Worm (Caenorhabditis elegans): ENCODE results near the gene T18D3.1.
A peak's percentile ranks its signal among the peaks of the same experiment; 100 is the strongest.

The T18D3.1 gene

DNA sequence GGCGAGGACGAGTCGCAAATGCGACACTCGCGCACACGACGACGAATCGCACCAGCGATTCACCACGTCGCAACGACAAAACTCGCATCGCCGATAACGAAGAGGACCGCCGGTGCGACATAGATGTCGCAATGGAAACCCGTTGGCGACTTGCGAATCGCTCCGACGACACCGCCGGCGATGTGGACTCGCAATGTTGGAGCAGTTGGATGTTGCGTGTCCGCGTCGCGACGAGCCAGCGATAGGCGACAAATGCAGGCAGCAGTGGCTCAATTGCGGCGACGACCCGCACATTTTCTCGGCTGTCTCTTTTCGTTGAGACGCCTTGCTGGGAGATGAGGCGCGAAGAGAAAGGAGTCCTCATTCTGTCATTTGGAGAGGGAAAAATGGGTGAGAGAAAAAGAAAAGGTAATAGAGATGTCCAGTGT lies 2.4 kb upstream of the T18D3.1 start:
- no peak for TF ChIP-seq zag-1 (tag; optimal IDR thresholded peaks at IDR 0.05)
- peak; percentile 50 for TF ChIP-seq mep-1 (tag; optimal IDR thresholded peaks at IDR 0.05)
- no peak for TF ChIP-seq C34B4.2 (tag; optimal IDR thresholded peaks at IDR 0.05)
- peak; percentile 81 for TF ChIP-seq dsc-1 (tag; optimal IDR thresholded peaks at IDR 0.05)
- peak; percentile 16; the same call in 1 of the 2 replicates for TF ChIP-seq isw-1 (GFP tag; IDR thresholded peaks at IDR 0.05)
- TF ChIP-seq efl-3 (GFP tag; optimal IDR thresholded peaks at IDR 0.05): no peak
- no peak for TF ChIP-seq lin-39 (tag; optimal IDR thresholded peaks at IDR 0.05)
- TF ChIP-seq unc-86 (tag; optimal IDR thresholded peaks at IDR 0.05): peak; percentile 26
- TF ChIP-seq fkh-8 (tag; optimal IDR thresholded peaks at IDR 0.05): peak; percentile 90
- TF ChIP-seq ceh-63 (GFP tag; optimal IDR thresholded peaks at IDR 0.05): no peak
- peak in 1 of 2 experiments; percentile 21 for TF ChIP-seq ztf-11 (tag; optimal IDR thresholded peaks at IDR 0.05)
- no peak for TF ChIP-seq mef-2 (tag; optimal IDR thresholded peaks at IDR 0.05)
- peak; percentile 35 for TF ChIP-seq jun-1 (tag; optimal IDR thresholded peaks at IDR 0.05)
- TF ChIP-seq swsn-7 (tag; optimal IDR thresholded peaks at IDR 0.05): peak; percentile 60
- TF ChIP-seq sox-4 (tag; optimal IDR thresholded peaks at IDR 0.05): peak; percentile 12
- TF ChIP-seq xbp-1 (tag; optimal IDR thresholded peaks at IDR 0.05): peak; percentile 34
- TF ChIP-seq efl-1 (optimal IDR thresholded peaks at IDR 0.05): no peak
- TF ChIP-seq efl-1 (GFP tag; optimal IDR thresholded peaks at IDR 0.05 in 1 of 2): no peak
- no peak for TF ChIP-seq hlh-4 (tag; optimal IDR thresholded peaks at IDR 0.05)
- TF ChIP-seq elt-3 (tag; optimal IDR thresholded peaks at IDR 0.05): no peak
- peak; percentile 75 for TF ChIP-seq lin-14 (GFP tag; optimal IDR thresholded peaks at IDR 0.05)
- peak; percentile 73 for TF ChIP-seq pax-3 (tag; optimal IDR thresholded peaks at IDR 0.05)
- TF ChIP-seq mdl-1 (tag; optimal IDR thresholded peaks at IDR 0.05): no peak
- TF ChIP-seq tbx-2 (tag; optimal IDR thresholded peaks at IDR 0.05): peak; percentile 27
- no peak for TF ChIP-seq aly-2 (tag; optimal IDR thresholded peaks at IDR 0.05)
- no peak for TF ChIP-seq elt-2 (tag; optimal IDR thresholded peaks at IDR 0.05)
- TF ChIP-seq ets-5 (GFP tag; IDR thresholded peaks at IDR 0.05): no peak
- TF ChIP-seq lin-35 (GFP tag; optimal IDR thresholded peaks at IDR 0.05): peak; percentile 6 to 16
- no peak for TF ChIP-seq hpl-2 (GFP tag; optimal IDR thresholded peaks at IDR 0.05)
- TF ChIP-seq ceh-82 (tag; optimal IDR thresholded peaks at IDR 0.05): peak in 2 of 3 experiments; percentile 25 to 34
- TF ChIP-seq Y116A8C.19 (tag; optimal IDR thresholded peaks at IDR 0.05; ENCODE audit: borderline replicate concordance): no peak
- 0 out of 2 replicates have a peak, but pooled peaks have one; percentile 19 for TF ChIP-seq ceh-88 (GFP tag; IDR thresholded peaks at IDR 0.05)
- peak; percentile 75 for TF ChIP-seq nhr-47 (tag; optimal IDR thresholded peaks at IDR 0.05)
- no peak for TF ChIP-seq nhr-90 (tag; optimal IDR thresholded peaks at IDR 0.05; ENCODE audit: poor library complexity)
- TF ChIP-seq hlh-17 (GFP tag; optimal IDR thresholded peaks at IDR 0.05; ENCODE audit: borderline replicate concordance): no peak
- TF ChIP-seq C04F5.9 (tag; optimal IDR thresholded peaks at IDR 0.05): no peak
- TF ChIP-seq ztf-4 (tag; optimal IDR thresholded peaks at IDR 0.05): no peak
- no peak for TF ChIP-seq unc-30 (tag; optimal IDR thresholded peaks at IDR 0.05)
- no peak for TF ChIP-seq lir-3 (tag; optimal IDR thresholded peaks at IDR 0.05; ENCODE audit: poor library complexity)
- peak; percentile 64 for TF ChIP-seq fkh-10 (GFP tag; optimal IDR thresholded peaks at IDR 0.05)
- no peak for TF ChIP-seq mab-9 (GFP tag; IDR thresholded peaks at IDR 0.05)
- no peak for TF ChIP-seq nhr-84 (tag; optimal IDR thresholded peaks at IDR 0.05)
- peak; percentile 43 for TF ChIP-seq rnt-1 (tag; optimal IDR thresholded peaks at IDR 0.05)
- TF ChIP-seq nhr-28 (tag; optimal IDR thresholded peaks at IDR 0.05): no peak
- TF ChIP-seq grh-1 (GFP tag; IDR thresholded peaks at IDR 0.05): no peak
- no peak for TF ChIP-seq nhr-237 (tag; optimal IDR thresholded peaks at IDR 0.05)
- TF ChIP-seq skn-1 (tag; optimal IDR thresholded peaks at IDR 0.05): peak; percentile 17
- no peak for TF ChIP-seq nhr-11 (tag; optimal IDR thresholded peaks at IDR 0.05)
- TF ChIP-seq nhr-76 (tag; optimal IDR thresholded peaks at IDR 0.05): no peak
- peak; percentile 43 for TF ChIP-seq nhr-20 (tag; optimal IDR thresholded peaks at IDR 0.05)
- TF ChIP-seq dpl-1 (GFP tag; optimal IDR thresholded peaks at IDR 0.05): no peak
- TF ChIP-seq nhr-77 (tag; optimal IDR thresholded peaks at IDR 0.05): no peak
- no peak for TF ChIP-seq unc-62 (GFP tag; optimal IDR thresholded peaks at IDR 0.05)

Data from whole organism, L1 larva.